Worm (Caenorhabditis elegans): Measurements from ENCODE around the gene srh-281.

DNA sequence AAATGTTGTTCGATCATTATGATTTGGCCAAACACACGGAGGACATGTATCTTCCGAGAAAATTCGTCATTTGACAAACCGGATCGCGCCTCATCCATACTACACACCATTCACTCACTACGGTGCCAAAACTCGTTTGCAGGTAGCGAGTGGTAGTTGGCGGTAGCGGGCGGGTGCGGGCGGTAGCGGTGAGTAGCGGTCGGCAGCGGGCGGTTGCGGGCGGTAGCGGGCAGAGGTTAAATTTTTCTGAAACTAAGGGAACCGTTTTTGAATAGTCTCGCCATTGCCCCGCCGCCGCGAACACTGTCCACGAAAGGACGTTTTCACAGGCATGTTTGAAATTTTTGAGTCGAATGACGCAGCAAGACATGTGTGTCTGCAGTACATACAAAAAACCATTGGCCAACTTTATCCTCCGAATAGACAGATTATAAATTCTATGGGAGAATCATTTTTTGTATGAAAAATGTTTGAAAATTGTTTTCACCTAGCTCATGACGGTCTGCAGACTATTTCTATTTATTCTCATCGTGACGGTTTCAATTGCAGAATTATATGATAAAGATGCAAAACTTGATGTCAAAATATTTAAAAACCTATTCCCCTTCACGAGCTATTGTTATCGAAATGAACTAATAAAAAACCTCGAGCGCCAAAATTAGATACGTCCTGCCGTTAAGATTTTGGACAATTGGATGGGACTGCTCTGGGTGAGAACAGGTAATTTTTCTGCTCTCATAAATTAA, 19.8 kb downstream of the srh-281 start, which contains the start of gene F11A5.16:
- TF ChIP-seq unc-39 (tag; optimal IDR thresholded peaks at IDR 0.05) (no peak), lin-13 (tag; optimal IDR thresholded peaks at IDR 0.05) (no peak), ztf-11 (tag; optimal IDR thresholded peaks at IDR 0.05) (no peak)
